Worm (Caenorhabditis elegans) whole organism, L4 larva: Measurements from ENCODE around the gene aqp-5.

Experiments used
- F37D6.2 ChIP-seq: sonication (generic microtip); optimal IDR thresholded peaks from 2 replicates; lab custom pipeline; 2016; ENCODE audit warnings: mild to moderate bottlenecking, missing genetic modification characterization, missing compliant biosample characterization
- Y105C5A.15 ChIP-seq: fragments of 200-800 bp; sonication (Bioruptor generic); IDR thresholded peaks from 2 replicates; pipeline ENCODE4 v1.3.6; 2022; ENCODE audit warnings: missing genetic modification characterization, missing compliant biosample characterization
- Y5F2A.4 ChIP-seq: fragments of 200-800 bp; sonication (Bioruptor generic); optimal IDR thresholded peaks from 2 replicates; lab custom pipeline; 2018; ENCODE audit warnings: mild to moderate bottlenecking, missing genetic modification characterization, missing compliant biosample characterization
- ZK337.2 ChIP-seq: fragments of 200-800 bp; sonication (Bioruptor generic); IDR thresholded peaks from 2 replicates; pipeline ENCODE4 v1.3.6; 2022; ENCODE audit warnings: missing genetic modification reagents, missing genetic modification characterization, missing compliant biosample characterization
- aly-2 ChIP-seq: sonication (generic microtip); optimal IDR thresholded peaks from 2 replicates; lab custom pipeline; 2018; ENCODE audit warnings: missing biosample characterization, missing genetic modification characterization
- ceh-32 ChIP-seq: sonication (generic microtip); optimal IDR thresholded peaks from 2 replicates; lab custom pipeline; 2016; ENCODE audit warnings: mild to moderate bottlenecking, missing genetic modification characterization, missing compliant biosample characterization; ENCODE audit not compliant: poor library complexity
- ces-1 ChIP-seq: fragments of 150-350 bp; sonication (generic microtip); optimal IDR thresholded peaks from 4 replicates; lab custom pipeline; 2014; ENCODE audit warnings: missing biosample characterization, missing genetic modification reagents, missing genetic modification characterization
- daf-16 ChIP-seq, 3 experiments: sonication (generic microtip); optimal IDR thresholded peaks; 2 replicates each; lab custom pipeline; 2016 to 2017; ENCODE audit warnings: missing genetic modification characterization in 3 of 3, missing genetic modification reagents in 3 of 3, mild to moderate bottlenecking in 2 of 3, missing compliant biosample characterization in 2 of 3, missing biosample characterization in 1 of 3, moderate library complexity in 1 of 3
- dmd-6 ChIP-seq: fragments of 200-800 bp; sonication (Bioruptor generic); IDR thresholded peaks from 2 replicates; pipeline ENCODE4 v1.3.6; 2022; ENCODE audit warnings: missing genetic modification reagents, missing genetic modification characterization, missing compliant biosample characterization
- dpl-1 ChIP-seq: fragments of 150-350 bp; optimal IDR thresholded peaks from 2 replicates; lab custom pipeline; 2014; ENCODE audit warnings: missing biosample characterization, missing genetic modification reagents, missing genetic modification characterization
- dve-1 ChIP-seq: sonication (generic microtip); optimal IDR thresholded peaks from 2 replicates; lab custom pipeline; 2017; ENCODE audit warnings: antibody characterized with exemption, mild to moderate bottlenecking, missing genetic modification characterization, missing compliant biosample characterization; ENCODE audit not compliant: insufficient read depth
- hlh-11 ChIP-seq: fragments of 200-800 bp; sonication (Bioruptor generic); optimal IDR thresholded peaks from 2 replicates; lab custom pipeline; 2018; ENCODE audit warnings: mild to moderate bottlenecking, missing genetic modification characterization, missing compliant biosample characterization
- hmg-1.1 ChIP-seq: fragments of 200-800 bp; sonication (Bioruptor generic); IDR thresholded peaks from 2 replicates; pipeline ENCODE4 v1.3.6; 2022; ENCODE audit warnings: missing genetic modification reagents, missing genetic modification characterization, missing compliant biosample characterization
- jun-1 ChIP-seq: fragments of 150-350 bp; optimal IDR thresholded peaks from 2 replicates; lab custom pipeline; 2014; ENCODE audit warnings: missing biosample characterization, missing genetic modification reagents, missing genetic modification characterization
- lin-1 ChIP-seq: fragments of 200-800 bp; sonication (Bioruptor generic); IDR thresholded peaks from 2 replicates; pipeline ENCODE4 v1.3.6; 2022; ENCODE audit warnings: missing genetic modification reagents, missing genetic modification characterization, missing compliant biosample characterization
- lin-13 ChIP-seq: fragments of 150-350 bp; optimal IDR thresholded peaks from 2 replicates; lab custom pipeline; 2014; ENCODE audit warnings: missing biosample characterization, missing genetic modification reagents, missing genetic modification characterization
- lin-15B ChIP-seq: fragments of 150-350 bp; sonication (generic microtip); optimal IDR thresholded peaks from 3 replicates; lab custom pipeline; 2014; ENCODE audit warnings: missing biosample characterization, missing genetic modification characterization
- lir-3 ChIP-seq: sonication (generic microtip); optimal IDR thresholded peaks from 2 replicates; lab custom pipeline; 2016; ENCODE audit warnings: mild to moderate bottlenecking, missing genetic modification characterization, missing compliant biosample characterization
- lsy-2 ChIP-seq, 2 experiments: fragments of 150-350 bp in 1 of 2; sonication (generic microtip) in 1 of 2; optimal IDR thresholded peaks; 2 replicates each; lab custom pipeline; 2014 to 2017; ENCODE audit warnings: missing biosample characterization in 2 of 2, missing genetic modification characterization in 2 of 2
- mdl-1 ChIP-seq, 2 experiments: fragments of 150-350 bp in 1 of 2; sonication (generic microtip) in 1 of 2; optimal IDR thresholded peaks; 2 replicates each; lab custom pipeline; 2014 to 2017; ENCODE audit warnings: missing biosample characterization in 2 of 2, missing genetic modification characterization in 2 of 2
- mdt-29 ChIP-seq: fragments of 200-800 bp; sonication (Bioruptor generic); IDR thresholded peaks from 2 replicates; pipeline ENCODE4 v1.3.6; 2022; ENCODE audit warnings: missing genetic modification reagents, missing genetic modification characterization, missing compliant biosample characterization
- mes-2 ChIP-seq: sonication (generic microtip); optimal IDR thresholded peaks from 2 replicates; lab custom pipeline; 2016; ENCODE audit warnings: missing genotype, mild to moderate bottlenecking, missing genetic modification characterization, missing compliant biosample characterization; ENCODE audit not compliant: poor library complexity, severe bottlenecking
- nhr-102 ChIP-seq: sonication (generic microtip); optimal IDR thresholded peaks from 2 replicates; lab custom pipeline; 2016; ENCODE audit warnings: mild to moderate bottlenecking, missing genetic modification characterization, moderate library complexity, missing compliant biosample characterization
- nhr-11 ChIP-seq: fragments of 150-350 bp; optimal IDR thresholded peaks from 2 replicates; lab custom pipeline; 2014; ENCODE audit warnings: missing biosample characterization, missing genetic modification characterization
- nhr-237 ChIP-seq: sonication (generic microtip); optimal IDR thresholded peaks from 2 replicates; lab custom pipeline; 2017; ENCODE audit warnings: missing biosample characterization, missing genetic modification characterization
- nhr-28 ChIP-seq: fragments of 150-350 bp; optimal IDR thresholded peaks from 2 replicates; lab custom pipeline; 2014; ENCODE audit warnings: missing biosample characterization, missing genetic modification characterization
- nhr-41 ChIP-seq: fragments of 200-800 bp; sonication (Bioruptor generic); IDR thresholded peaks from 2 replicates; pipeline ENCODE4 v1.3.6; 2022; ENCODE audit warnings: missing genetic modification reagents, missing genetic modification characterization, missing compliant biosample characterization
- nhr-48 ChIP-seq: sonication (generic microtip); optimal IDR thresholded peaks from 2 replicates; lab custom pipeline; 2016; ENCODE audit warnings: mild to moderate bottlenecking, missing genetic modification characterization, missing compliant biosample characterization
- nhr-77 ChIP-seq: fragments of 150-350 bp; optimal IDR thresholded peaks from 2 replicates; lab custom pipeline; 2014; ENCODE audit warnings: missing biosample characterization, missing genetic modification characterization
- pha-4 ChIP-seq, 2 experiments: fragments of 150-350 bp in 1 of 2; fragments of 200-800 bp in 1 of 2; sonication (Bioruptor generic) in 1 of 2; IDR thresholded peaks in 1 of 2; optimal IDR thresholded peaks in 1 of 2; 2 replicates each; pipeline versions ENCODE4 v1.3.6 to Lab custom; 2014 to 2022; ENCODE audit warnings: missing genetic modification characterization in 2 of 2, missing genetic modification reagents in 2 of 2, missing biosample characterization in 1 of 2, missing compliant biosample characterization in 1 of 2
- php-3 ChIP-seq: fragments of 200-800 bp; sonication (Bioruptor generic); IDR thresholded peaks from 2 replicates; pipeline ENCODE4 v1.3.6; 2022; ENCODE audit warnings: missing genetic modification reagents, missing genetic modification characterization, missing compliant biosample characterization
- pqm-1 ChIP-seq: sonication (generic microtip); optimal IDR thresholded peaks from 2 replicates; lab custom pipeline; 2017; ENCODE audit warnings: missing biosample characterization, missing genetic modification characterization
- saeg-2 ChIP-seq: fragments of 200-800 bp; sonication (Bioruptor generic); IDR thresholded peaks from 2 replicates; pipeline ENCODE4 v1.3.6; 2022; ENCODE audit warnings: missing genetic modification reagents, missing genetic modification characterization, missing compliant biosample characterization
- sdz-12 ChIP-seq: fragments of 200-800 bp; sonication (Bioruptor generic); optimal IDR thresholded peaks from 2 replicates; lab custom pipeline; 2018; ENCODE audit warnings: mild to moderate bottlenecking, missing genetic modification characterization, missing compliant biosample characterization
- set-16 ChIP-seq: fragments of 200-800 bp; sonication (Bioruptor generic); IDR thresholded peaks from 2 replicates; pipeline ENCODE4 v1.3.6; 2022; ENCODE audit warnings: missing genetic modification reagents, missing genetic modification characterization, missing compliant biosample characterization
- snpc-4 ChIP-seq: fragments of 150-350 bp; optimal IDR thresholded peaks from 2 replicates; lab custom pipeline; 2014; ENCODE audit warnings: missing biosample characterization, missing genetic modification characterization
- tag-97 ChIP-seq: fragments of 200-800 bp; sonication (Bioruptor generic); IDR thresholded peaks from 2 replicates; pipeline ENCODE4 v1.3.6; 2022; ENCODE audit warnings: missing genetic modification characterization, missing compliant biosample characterization
- tra-1 ChIP-seq: fragments of 200-800 bp; sonication (Bioruptor generic); IDR thresholded peaks from 2 replicates; pipeline ENCODE4 v1.3.6; 2022; ENCODE audit warnings: missing genetic modification reagents, missing genetic modification characterization, missing compliant biosample characterization
- unc-130 ChIP-seq: sonication (generic microtip); optimal IDR thresholded peaks from 2 replicates; lab custom pipeline; 2016; ENCODE audit warnings: missing genetic modification reagents, missing genetic modification characterization, missing compliant biosample characterization
- zfp-3 ChIP-seq: fragments of 200-800 bp; sonication (Bioruptor generic); conservative IDR thresholded peaks from 2 replicates; pipeline ENCODE4 v1.3.6; 2022; ENCODE audit warnings: missing genetic modification reagents, missing genetic modification characterization, missing compliant biosample characterization
- ztf-11 ChIP-seq: fragments of 150-350 bp; optimal IDR thresholded peaks from 2 replicates; lab custom pipeline; 2014; ENCODE audit warnings: missing biosample characterization, missing genetic modification characterization

Gene aqp-5

DNA sequence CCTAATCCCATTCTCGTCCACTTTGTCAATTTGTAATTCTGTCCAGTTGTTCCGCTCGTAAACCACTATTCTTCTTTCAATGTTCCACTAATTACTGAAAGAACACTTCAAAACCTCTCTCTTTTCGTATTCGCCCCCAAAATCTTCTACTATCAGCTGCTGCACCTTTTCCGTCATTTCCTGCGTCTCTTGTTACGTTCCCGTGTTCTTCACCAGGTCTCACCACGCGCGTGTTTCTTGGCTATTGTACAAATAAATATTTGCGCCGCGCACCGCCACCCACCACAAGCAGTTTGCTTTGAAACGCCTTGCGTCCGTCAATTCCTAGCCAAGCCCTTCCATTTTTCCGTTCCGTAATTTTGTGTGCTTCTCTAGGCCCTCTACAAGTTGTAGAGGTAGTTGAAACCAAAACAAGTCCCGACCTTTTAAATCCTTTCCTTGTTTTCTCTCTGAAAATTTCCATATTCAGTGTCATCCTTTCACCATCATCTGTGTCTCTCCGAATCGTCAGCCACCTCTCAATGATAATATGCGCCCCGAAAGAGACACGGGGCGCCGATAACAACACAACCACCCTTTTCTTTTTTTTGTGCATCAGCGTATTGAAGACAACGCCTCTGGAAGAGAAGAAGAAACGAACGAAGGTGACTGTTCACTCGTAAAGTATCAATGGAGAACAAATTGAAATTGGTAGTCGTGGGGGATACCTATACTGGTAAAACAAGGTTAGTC, 13.3 kb upstream of the aqp-5 start, which contains the start of the genes crp-1 and Y32F6B.9 (continued):
- TF ChIP-seq dpl-1 (no peak), lin-1 (GFP tag; lab: Robert Waterston, UW) (no peak), mdt-29 (GFP tag; lab: Robert Waterston, UW) (no peak), ztf-11 (tag; lab: Kevin White, UChicago) (no peak), mdl-1 (tag; optimal IDR thresholded peaks at IDR 0.05; lab: Kevin White, UChicago) (peak in 1 of 2 experiments; percentile 17), lir-3 (tag; lab: Kevin White, UChicago) (no peak), tag-97 (GFP tag; lab: Robert Waterston, UW) (no peak), mes-2 (tag; lab: Kevin White, UChicago) (no peak), saeg-2 (GFP tag; lab: Robert Waterston, UW) (no peak), lin-15B (tag; lab: Kevin White, UChicago) (no peak), zfp-3 (GFP tag; lab: Robert Waterston, UW) (no peak), lsy-2 (tag; optimal IDR thresholded peaks at IDR 0.05; lab: Kevin White, UChicago) (no peak)

DNA sequence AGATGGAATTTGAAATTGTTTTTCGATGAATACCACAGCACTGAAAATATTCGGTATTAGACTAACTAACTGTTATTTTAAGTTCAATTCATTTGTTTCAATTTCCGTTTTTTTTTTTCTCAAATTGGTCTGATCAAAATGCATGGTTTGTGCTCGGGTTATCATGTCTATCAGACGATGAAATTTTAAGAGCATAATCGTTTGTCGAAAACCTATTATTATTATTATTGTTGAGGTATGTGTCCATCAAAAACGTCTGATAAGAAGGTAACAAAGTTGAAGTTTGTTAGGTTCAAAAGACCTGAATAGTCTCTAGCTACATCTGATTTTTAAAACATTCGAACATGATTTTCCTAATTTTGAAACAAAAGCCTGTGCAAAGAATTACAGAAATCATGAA, 7.5 kb upstream of the aqp-5 start:
- TF ChIP-seq nhr-77 (peak; percentile 40), tra-1 (GFP tag; lab: Robert Waterston, UW) (0 out of 2 replicates have a peak, but pooled peaks have one; percentile 26), nhr-41 (no peak), dve-1 (tag; lab: Kevin White, UChicago) (peak; percentile 55), php-3 (peak; percentile 81), hlh-11 (tag; lab: Kevin White, UChicago) (peak; percentile 53), lin-13 (GFP tag; lab: Kevin White, UChicago) (no peak), nhr-102 (tag; lab: Kevin White, UChicago) (peak; percentile 19), mdt-29 (GFP tag; lab: Robert Waterston, UW) (no peak), nhr-48 (peak; percentile 2), daf-16 (GFP tag; optimal IDR thresholded peaks at IDR 0.05; lab: Kevin White, UChicago) (no peak), daf-16 (tag; optimal IDR thresholded peaks at IDR 0.05; lab: Kevin White, UChicago) (peak; percentile 73), ZK337.2 (GFP tag; lab: Robert Waterston, UW) (no peak), nhr-28 (tag; lab: Kevin White, UChicago) (peak; percentile 79), pha-4 (GFP tag; IDR thresholded peaks at IDR 0.05; lab: Robert Waterston, UW) (peak; percentile 23; the same call in 1 of the 2 replicates), pha-4 (tag; optimal IDR thresholded peaks at IDR 0.05; lab: Kevin White, UChicago) (no peak), pqm-1 (tag; lab: Kevin White, UChicago) (peak; percentile 91), Y5F2A.4 (GFP tag; lab: Kevin White, UChicago) (no peak), unc-130 (GFP tag; lab: Kevin White, UChicago) (no peak), dmd-6 (GFP tag; lab: Robert Waterston, UW) (peak; percentile 93)
- TF ChIP-seq, all 104 proteins: peak for 12

ce11 chrV:10484640-10485039, 6.9 kb upstream of the aqp-5 start, which contains the start of gene Y32F6B.1:
Gene Y32F6B.1, minus strand, starts transcription at chrV:10484740.
- no peak for TF ChIP-seq set-16 (GFP tag; lab: Robert Waterston, UW)
- no peak for TF ChIP-seq daf-16 (GFP tag; optimal IDR thresholded peaks at IDR 0.05; lab: Kevin White, UChicago)
- TF ChIP-seq daf-16 (tag; optimal IDR thresholded peaks at IDR 0.05; lab: Kevin White, UChicago): peak; percentile 31

- TF ChIP-seq nhr-28 (tag; lab: Kevin White, UChicago) (peak; percentile 71), nhr-11 (tag; lab: Kevin White, UChicago) (no peak), snpc-4 (tag; lab: Kevin White, UChicago) (no peak), ztf-11 (tag; lab: Kevin White, UChicago) (no peak), hmg-1.1 (GFP tag; lab: Robert Waterston, UW) (no peak), sdz-12 (GFP tag; lab: Kevin White, UChicago) (no peak), nhr-102 (tag; lab: Kevin White, UChicago) (peak; percentile 17), aly-2 (tag; lab: Kevin White, UChicago) (no peak), ces-1 (no peak), mes-2 (tag; lab: Kevin White, UChicago) (no peak), F37D6.2 (tag; lab: Kevin White, UChicago) (no peak), pha-4 (GFP tag; IDR thresholded peaks at IDR 0.05; lab: Robert Waterston, UW) (no peak), pha-4 (tag; optimal IDR thresholded peaks at IDR 0.05; lab: Kevin White, UChicago) (no peak), lin-1 (GFP tag; lab: Robert Waterston, UW) (no peak), daf-16 (GFP tag; optimal IDR thresholded peaks at IDR 0.05; lab: Kevin White, UChicago) (no peak), daf-16 (tag; optimal IDR thresholded peaks at IDR 0.05; lab: Kevin White, UChicago) (peak; percentile 74), nhr-237 (tag; lab: Kevin White, UChicago) (no peak), ceh-32 (tag; lab: Kevin White, UChicago) (no peak), jun-1 (tag; lab: Kevin White, UChicago) (no peak), dpl-1 (no peak), Y105C5A.15 (GFP tag; lab: Robert Waterston, UW) (no peak)
Observed at ce11 chrV:10485389-10485788, 6.2 kb upstream of the aqp-5 start.
